Fruit fly (Drosophila melanogaster): ENCODE data around the gene pdgy.

- TF ChIP-seq CG6854 (GFP tag; optimal IDR thresholded peaks at IDR 0.05) (no peak), CG14860 (GFP tag; IDR thresholded peaks at IDR 0.05; ENCODE audit: partially characterized antibody) (no peak), Fer2 (tag; optimal IDR thresholded peaks at IDR 0.05) (no peak), lmd (GFP tag; IDR thresholded peaks at IDR 0.05) (no peak), fu2 (GFP tag; optimal IDR thresholded peaks at IDR 0.05) (no peak), CG11560 (tag; IDR thresholded peaks at IDR 0.05) (no peak), nau (GFP tag; optimal IDR thresholded peaks at IDR 0.05) (no peak), D19A (tag; optimal IDR thresholded peaks at IDR 0.05) (no peak), CG9609 (GFP tag; optimal IDR thresholded peaks at IDR 0.05) (no peak)
These were observed 44.3 kb downstream of the pdgy start for dm6 chrX:14909051-14909450.

All from whole organism, embryonic.